Worm (Caenorhabditis elegans) whole organism, L2 larva: Measurements from ENCODE around the gene Y73C8B.3.

ENCODE experiments used
- C34F6.9 ChIP-seq: fragments of 150-350 bp; optimal IDR thresholded peaks from 2 replicates; lab custom pipeline; 2014; ENCODE audit warnings: missing biosample characterization, missing genetic modification characterization
- F13H6.1 ChIP-seq: sonication (generic microtip); optimal IDR thresholded peaks from 2 replicates; lab custom pipeline; 2016; ENCODE audit warnings: missing genetic modification characterization, missing compliant biosample characterization
- R02D3.7 ChIP-seq: fragments of 150-350 bp; optimal IDR thresholded peaks from 2 replicates; lab custom pipeline; 2014; ENCODE audit warnings: missing biosample characterization, missing genetic modification characterization
- ZK546.5 ChIP-seq: sonication (generic microtip); optimal IDR thresholded peaks from 2 replicates; lab custom pipeline; 2017; ENCODE audit warnings: missing biosample characterization, missing genetic modification characterization
- alr-1 ChIP-seq: fragments of 150-350 bp; optimal IDR thresholded peaks from 2 replicates; lab custom pipeline; 2014; ENCODE audit warnings: missing biosample characterization, missing genetic modification characterization
- aly-2 ChIP-seq: fragments of 150-350 bp; optimal IDR thresholded peaks from 2 replicates; lab custom pipeline; 2014; ENCODE audit warnings: missing biosample characterization, missing genetic modification characterization
- blmp-1 ChIP-seq: sonication (generic microtip); optimal IDR thresholded peaks from 2 replicates; lab custom pipeline; 2017; ENCODE audit warnings: missing genetic modification characterization, mild to moderate bottlenecking, missing compliant biosample characterization, antibody characterized with exemption, moderate library complexity; ENCODE audit not compliant: insufficient read depth
- ceh-82 ChIP-seq: fragments of 150-350 bp; optimal IDR thresholded peaks from 2 replicates; lab custom pipeline; 2014; ENCODE audit warnings: missing biosample characterization, missing genetic modification characterization
- crh-2 ChIP-seq: sonication (generic microtip); optimal IDR thresholded peaks from 2 replicates; lab custom pipeline; 2017; ENCODE audit warnings: missing biosample characterization, missing genetic modification characterization
- elt-1 ChIP-seq: fragments of 150-350 bp; optimal IDR thresholded peaks from 2 replicates; lab custom pipeline; 2014; ENCODE audit warnings: missing biosample characterization, missing genetic modification characterization
- elt-3 ChIP-seq: sonication (generic microtip); optimal IDR thresholded peaks from 2 replicates; lab custom pipeline; 2017; ENCODE audit warnings: missing biosample characterization, missing genetic modification characterization
- fos-1 ChIP-seq: fragments of 150-350 bp; optimal IDR thresholded peaks from 2 replicates; lab custom pipeline; 2014; ENCODE audit warnings: missing biosample characterization, missing genetic modification characterization
- gmeb-1 ChIP-seq: fragments of 150-350 bp; optimal IDR thresholded peaks from 2 replicates; lab custom pipeline; 2014; ENCODE audit warnings: missing biosample characterization, missing genetic modification characterization
- lin-13 ChIP-seq: fragments of 150-350 bp; optimal IDR thresholded peaks from 2 replicates; lab custom pipeline; 2014; ENCODE audit warnings: missing biosample characterization, missing genetic modification reagents, missing genetic modification characterization
- lin-39 ChIP-seq: fragments of 150-350 bp; optimal IDR thresholded peaks from 2 replicates; lab custom pipeline; 2014; ENCODE audit warnings: missing biosample characterization, missing genetic modification reagents, missing genetic modification characterization
- mab-5 ChIP-seq: fragments of 150-350 bp; optimal IDR thresholded peaks from 2 replicates; lab custom pipeline; 2014; ENCODE audit warnings: missing biosample characterization, missing genetic modification characterization
- mbf-1 ChIP-seq: sonication (generic microtip); optimal IDR thresholded peaks from 2 replicates; lab custom pipeline; 2017; ENCODE audit warnings: missing biosample characterization, missing genetic modification characterization
- mdl-1 ChIP-seq, 2 experiments: fragments of 150-350 bp in 1 of 2; sonication (generic microtip) in 1 of 2; optimal IDR thresholded peaks; 2 replicates each; lab custom pipeline; 2017; ENCODE audit warnings: missing biosample characterization in 2 of 2, missing genetic modification characterization in 2 of 2
- nhr-11 ChIP-seq: fragments of 150-350 bp; optimal IDR thresholded peaks from 2 replicates; lab custom pipeline; 2014; ENCODE audit warnings: missing biosample characterization, missing genetic modification characterization
- nhr-12 ChIP-seq: fragments of 150-350 bp; optimal IDR thresholded peaks from 2 replicates; lab custom pipeline; 2014; ENCODE audit warnings: missing biosample characterization, missing genetic modification characterization
- nhr-129 ChIP-seq: fragments of 150-350 bp; optimal IDR thresholded peaks from 2 replicates; lab custom pipeline; 2014; ENCODE audit warnings: missing biosample characterization, missing genetic modification characterization
- nhr-23 ChIP-seq: fragments of 150-350 bp; optimal IDR thresholded peaks from 2 replicates; lab custom pipeline; 2014; ENCODE audit warnings: missing biosample characterization, missing genetic modification reagents, missing genetic modification characterization
- nhr-237 ChIP-seq: fragments of 150-350 bp; optimal IDR thresholded peaks from 2 replicates; lab custom pipeline; 2014; ENCODE audit warnings: missing biosample characterization, missing genetic modification characterization
- nhr-25 ChIP-seq: fragments of 150-350 bp; sonication (generic microtip); optimal IDR thresholded peaks from 3 replicates; lab custom pipeline; 2014; ENCODE audit warnings: missing biosample characterization, missing genetic modification characterization
- nhr-6 ChIP-seq: fragments of 150-350 bp; optimal IDR thresholded peaks from 2 replicates; lab custom pipeline; 2014; ENCODE audit warnings: missing biosample characterization, missing genetic modification characterization
- nhr-77 ChIP-seq: fragments of 150-350 bp; optimal IDR thresholded peaks from 2 replicates; lab custom pipeline; 2014; ENCODE audit warnings: missing biosample characterization, missing genetic modification characterization
- peb-1 ChIP-seq: fragments of 150-350 bp; optimal IDR thresholded peaks from 2 replicates; lab custom pipeline; 2014; ENCODE audit warnings: missing biosample characterization, missing genetic modification characterization
- sem-4 ChIP-seq: fragments of 150-350 bp; optimal IDR thresholded peaks from 2 replicates; lab custom pipeline; 2014; ENCODE audit warnings: missing biosample characterization, missing genetic modification reagents, missing genetic modification characterization
- skn-1 ChIP-seq: sonication (generic microtip); optimal IDR thresholded peaks from 2 replicates; lab custom pipeline; 2017; ENCODE audit warnings: missing biosample characterization, missing genetic modification characterization
- sma-3 ChIP-seq: sonication (generic microtip); optimal IDR thresholded peaks from 2 replicates; lab custom pipeline; 2016; ENCODE audit warnings: missing genetic modification reagents, missing genetic modification characterization, missing compliant biosample characterization
- snpc-4 ChIP-seq: fragments of 150-350 bp; optimal IDR thresholded peaks from 2 replicates; lab custom pipeline; 2014; ENCODE audit warnings: missing biosample characterization, missing genetic modification characterization
- unc-39 ChIP-seq: fragments of 150-350 bp; optimal IDR thresholded peaks from 2 replicates; lab custom pipeline; 2014; ENCODE audit warnings: missing biosample characterization, missing genetic modification characterization
- unc-55 ChIP-seq: fragments of 150-350 bp; sonication (generic microtip); optimal IDR thresholded peaks from 3 replicates; lab custom pipeline; 2014; ENCODE audit warnings: missing biosample characterization, missing genetic modification reagents, missing genetic modification characterization
- zag-1 ChIP-seq: fragments of 150-350 bp; optimal IDR thresholded peaks from 2 replicates; lab custom pipeline; 2014; ENCODE audit warnings: missing biosample characterization, missing genetic modification characterization
- ztf-1 ChIP-seq: fragments of 200-800 bp; sonication (Bioruptor generic); conservative IDR thresholded peaks from 2 replicates; pipeline ENCODE4 v1.3.6; 2022; ENCODE audit warnings: missing genetic modification characterization, missing compliant biosample characterization
- ztf-11 ChIP-seq: sonication (generic microtip); optimal IDR thresholded peaks from 2 replicates; lab custom pipeline; 2017; ENCODE audit warnings: missing biosample characterization, missing genetic modification characterization
- ztf-4 ChIP-seq: fragments of 150-350 bp; optimal IDR thresholded peaks from 2 replicates; lab custom pipeline; 2014; ENCODE audit warnings: missing biosample characterization, missing genetic modification characterization

The Y73C8B.3 gene

ce11 chrV:3168650-3169049, 24.4 kb downstream of the Y73C8B.3 start, which contains the start of gene C36C5.15:
C36C5.15 (minus strand) TSS chrV:3168750.
- no peak for TF ChIP-seq unc-55
- no peak for TF ChIP-seq nhr-25 (tag; lab: Kevin White, UChicago)
- TF ChIP-seq fos-1 (tag; lab: Kevin White, UChicago): no peak
- TF ChIP-seq snpc-4: no peak
- TF ChIP-seq nhr-12 (tag; lab: Kevin White, UChicago): no peak
- no peak for TF ChIP-seq sma-3
- no peak for TF ChIP-seq gmeb-1 (tag; lab: Kevin White, UChicago)
- no peak for TF ChIP-seq R02D3.7
- TF ChIP-seq mbf-1 (tag; lab: Kevin White, UChicago): no peak

- TF ChIP-seq ztf-4 (tag; lab: Kevin White, UChicago) (no peak), nhr-129 (no peak), peb-1 (tag; lab: Kevin White, UChicago) (no peak)
- TF ChIP-seq, all 48 proteins: peak for 0
Observed at ce11 chrV:3166260-3166659, 26.8 kb downstream of the Y73C8B.3 start, which contains the start of gene C36C5.4. C36C5.4 (plus strand) TSS chrV:3166560.

DNA sequence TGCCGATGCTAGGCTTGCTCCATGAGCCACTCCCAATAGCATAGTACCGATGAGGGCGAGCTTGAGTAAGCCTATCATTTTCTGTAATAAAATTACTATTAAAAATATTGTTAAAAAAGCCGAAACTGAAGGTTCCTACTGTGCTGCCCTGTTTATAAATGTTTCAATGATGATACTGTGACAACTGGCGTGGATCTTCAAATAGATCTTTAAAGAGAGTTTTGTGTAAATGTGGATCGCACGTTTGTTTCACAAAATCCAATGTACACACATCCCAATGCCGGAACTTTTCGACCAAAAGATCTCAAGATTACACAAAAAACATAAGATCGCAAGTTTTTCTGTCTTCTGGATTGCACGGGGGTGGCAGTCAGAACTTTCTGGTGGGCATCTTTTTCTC, 27.6 kb downstream of the Y73C8B.3 start, which contains the start of gene C36C5.14:
C36C5.14 (minus strand) TSS at position 101 of the 400 bp plus-strand sequence.
- TF ChIP-seq peb-1 (tag; lab: Kevin White, UChicago) (no peak), nhr-237 (tag; lab: Kevin White, UChicago) (no peak), ZK546.5 (no peak), mdl-1 (tag; optimal IDR thresholded peaks at IDR 0.05; lab: Kevin White, UChicago) (no peak), crh-2 (tag; lab: Kevin White, UChicago) (no peak), alr-1 (tag; lab: Kevin White, UChicago) (no peak)

DNA sequence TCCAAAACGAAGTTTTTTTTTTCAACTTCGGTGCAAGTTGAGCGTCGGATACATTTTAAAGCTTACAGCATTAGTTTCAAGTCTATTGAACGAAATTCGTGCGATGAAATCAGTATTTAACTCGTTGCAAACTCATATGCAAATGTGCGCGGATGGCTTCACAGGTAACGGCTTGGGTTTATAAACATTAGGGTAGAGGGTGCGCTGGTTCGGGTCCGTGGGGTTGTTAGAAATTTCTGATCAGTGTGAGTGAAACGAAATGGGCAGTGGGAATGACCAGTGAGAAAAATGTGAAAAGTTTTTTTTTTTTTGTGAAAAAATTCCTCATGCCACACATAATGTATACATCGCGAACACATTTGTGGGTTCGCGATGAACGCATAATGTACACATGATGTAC, 29.9 kb downstream of the Y73C8B.3 start:
- no peak for TF ChIP-seq blmp-1 (tag; lab: Kevin White, UChicago)
- TF ChIP-seq alr-1 (tag; lab: Kevin White, UChicago): no peak
- TF ChIP-seq nhr-11: no peak
- no peak for TF ChIP-seq ztf-4 (tag; lab: Kevin White, UChicago)
- TF ChIP-seq zag-1: no peak
- no peak for TF ChIP-seq mab-5 (tag; lab: Kevin White, UChicago)
- TF ChIP-seq unc-55: no peak
- no peak for TF ChIP-seq F13H6.1 (tag; lab: Kevin White, UChicago)
- no peak for TF ChIP-seq ztf-11 (tag; lab: Kevin White, UChicago)
- no peak for TF ChIP-seq lin-39 (tag; lab: Kevin White, UChicago)
- no peak for TF ChIP-seq ceh-82 (tag; lab: Kevin White, UChicago)
- TF ChIP-seq nhr-12 (tag; lab: Kevin White, UChicago): no peak
- no peak for TF ChIP-seq nhr-77
- no peak for TF ChIP-seq skn-1
- no peak for TF ChIP-seq nhr-6 (tag; lab: Kevin White, UChicago)
- TF ChIP-seq elt-1 (tag; lab: Kevin White, UChicago): no peak
- no peak for TF ChIP-seq nhr-23
- TF ChIP-seq, all 48 proteins: peak for 0

- no peak for TF ChIP-seq unc-39 (tag; lab: Kevin White, UChicago)
- no peak for TF ChIP-seq ztf-1 (GFP tag; lab: Robert Waterston, UW)
- no peak for TF ChIP-seq sem-4 (tag; lab: Kevin White, UChicago)
- TF ChIP-seq sma-3: no peak
- TF ChIP-seq mdl-1 (tag; optimal IDR thresholded peaks at IDR 0.05; lab: Kevin White, UChicago): no peak
- no peak for TF ChIP-seq unc-55
- no peak for TF ChIP-seq peb-1 (tag; lab: Kevin White, UChicago)
- no peak for TF ChIP-seq blmp-1 (tag; lab: Kevin White, UChicago)
- no peak for TF ChIP-seq C34F6.9 (tag; lab: Kevin White, UChicago)
- TF ChIP-seq lin-39 (tag; lab: Kevin White, UChicago): no peak
Observed at ce11 chrV:3162299-3162698, 30.7 kb downstream of the Y73C8B.3 start.

ce11 chrV:3159252-3159651, 33.8 kb downstream of the Y73C8B.3 start, which contains the start of gene C36C5.12:
C36C5.12 (minus strand) TSS chrV:3159352.
- no peak for TF ChIP-seq sma-3
- no peak for TF ChIP-seq mab-5 (tag; lab: Kevin White, UChicago)
- no peak for TF ChIP-seq aly-2 (tag; lab: Kevin White, UChicago)
- no peak for TF ChIP-seq elt-3 (tag; lab: Kevin White, UChicago)
- TF ChIP-seq nhr-25 (tag; lab: Kevin White, UChicago): no peak
- TF ChIP-seq ztf-11 (tag; lab: Kevin White, UChicago): no peak
- no peak for TF ChIP-seq unc-55
- TF ChIP-seq lin-13 (GFP tag; lab: Kevin White, UChicago): no peak
- no peak for TF ChIP-seq R02D3.7
- no peak for TF ChIP-seq nhr-129
- no peak for TF ChIP-seq elt-1 (tag; lab: Kevin White, UChicago)
- TF ChIP-seq nhr-23: no peak
- TF ChIP-seq, all 48 proteins: peak for 0
